Fruit fly (Drosophila melanogaster) whole organism, embryonic: ENCODE data around the gene Coa8.
A peak's percentile ranks its signal among the peaks of the same experiment; 100 is the strongest.

Source experiments
- Aef1 ChIP-seq: fragments of 200-800 bp; sonication (Bioruptor generic); IDR thresholded peaks from 3 replicates; pipeline ENCODE4 v1.3.6; 2022; ENCODE audit warnings: missing biosample characterization, missing genetic modification characterization
- BEAF-32 ChIP-seq: fragments of 200-800 bp; sonication (Bioruptor generic); optimal IDR thresholded peaks from 3 replicates; lab custom pipeline; 2017; ENCODE audit warnings: missing biosample characterization, missing genetic modification characterization, mild to moderate bottlenecking, moderate library complexity, missing genetic modification reagents
- CG1024 ChIP-seq: fragments of 200-800 bp; sonication (Bioruptor generic); IDR thresholded peaks from 2 replicates; pipeline ENCODE4 v1.3.6; 2022; ENCODE audit warnings: missing biosample characterization, missing genetic modification characterization
- CG10321 ChIP-seq: fragments of 200-800 bp; sonication (Bioruptor generic); IDR thresholded peaks from 2 replicates; pipeline ENCODE4 v1.3.6; 2022; ENCODE audit warnings: missing biosample characterization, missing genetic modification characterization
- CG10431 ChIP-seq: fragments of 200-800 bp; sonication (Bioruptor generic); optimal IDR thresholded peaks from 3 replicates; lab custom pipeline; 2018; ENCODE audit warnings: missing biosample characterization, mild to moderate bottlenecking, missing genetic modification characterization
- CG11695 ChIP-seq: fragments of 200-800 bp; sonication (Bioruptor generic); IDR thresholded peaks from 3 replicates; pipeline ENCODE4 v1.3.6; 2022; ENCODE audit warnings: missing biosample characterization, missing genetic modification characterization
- CG11696 ChIP-seq: fragments of 200-800 bp; sonication (Bioruptor generic); IDR thresholded peaks from 2 replicates; pipeline ENCODE4 v1.3.6; 2022; ENCODE audit warnings: missing biosample characterization, missing genetic modification characterization
- CG12391 ChIP-seq: fragments of 200-800 bp; sonication (Bioruptor generic); optimal IDR thresholded peaks from 3 replicates; lab custom pipeline; 2018; ENCODE audit warnings: missing biosample characterization, mild to moderate bottlenecking, missing genetic modification characterization, moderate library complexity
- CG15011 ChIP-seq: fragments of 200-800 bp; sonication (Bioruptor generic); optimal IDR thresholded peaks from 3 replicates; lab custom pipeline; 2018; ENCODE audit warnings: missing biosample characterization, mild to moderate bottlenecking, missing genetic modification characterization
- CG15601 ChIP-seq: fragments of 200-800 bp; sonication (Bioruptor generic); optimal IDR thresholded peaks from 3 replicates; lab custom pipeline; 2019; ENCODE audit warnings: missing biosample characterization, mild to moderate bottlenecking, missing genetic modification characterization, moderate library complexity
- CG1602 ChIP-seq: fragments of 200-800 bp; sonication (Bioruptor generic); optimal IDR thresholded peaks from 3 replicates; lab custom pipeline; 2016; ENCODE audit warnings: missing biosample characterization, missing genetic modification characterization
- CG1603 ChIP-seq: fragments of 200-800 bp; sonication (Bioruptor generic); optimal IDR thresholded peaks from 2 replicates; lab custom pipeline; 2019; ENCODE audit warnings: missing biosample characterization, mild to moderate bottlenecking, missing genetic modification characterization, moderate library complexity
- CG16815 ChIP-seq: fragments of 200-800 bp; sonication (Bioruptor generic); optimal IDR thresholded peaks from 3 replicates; lab custom pipeline; 2017; ENCODE audit warnings: missing biosample characterization, mild to moderate bottlenecking, missing genetic modification characterization
- CG17802 ChIP-seq: fragments of 200-800 bp; sonication (Bioruptor generic); optimal IDR thresholded peaks from 2 replicates; lab custom pipeline; 2018; ENCODE audit warnings: missing biosample characterization, mild to moderate bottlenecking, missing genetic modification characterization, moderate library complexity
- CG1832 ChIP-seq: fragments of 200-800 bp; sonication (Bioruptor generic); optimal IDR thresholded peaks from 2 replicates; lab custom pipeline; 2017; ENCODE audit warnings: missing biosample characterization, mild to moderate bottlenecking, missing genetic modification characterization, inconsistent platforms
- CG18476 ChIP-seq: fragments of 200-800 bp; sonication (Bioruptor generic); optimal IDR thresholded peaks from 2 replicates; lab custom pipeline; 2016; ENCODE audit warnings: missing biosample characterization, mild to moderate bottlenecking, missing genetic modification characterization
- CG7745 ChIP-seq: fragments of 200-800 bp; sonication (Bioruptor generic); optimal IDR thresholded peaks from 2 replicates; lab custom pipeline; 2018; ENCODE audit warnings: missing biosample characterization, mild to moderate bottlenecking, missing genetic modification characterization, moderate library complexity
- CG7786 ChIP-seq: fragments of 200-800 bp; sonication (Bioruptor generic); optimal IDR thresholded peaks from 2 replicates; lab custom pipeline; 2016; ENCODE audit warnings: missing biosample characterization, missing genetic modification characterization
- CG7928 ChIP-seq: fragments of 200-800 bp; sonication (Bioruptor generic); optimal IDR thresholded peaks from 2 replicates; lab custom pipeline; 2017; ENCODE audit warnings: missing biosample characterization, mild to moderate bottlenecking, missing genetic modification characterization
- Drgx ChIP-seq: fragments of 200-800 bp; sonication (Bioruptor generic); IDR thresholded peaks from 2 replicates; pipeline ENCODE4 v1.3.6; 2022; ENCODE audit warnings: missing biosample characterization, missing genetic modification characterization
- Fer2 ChIP-seq: fragments of 200-800 bp; sonication (Bioruptor generic); optimal IDR thresholded peaks from 2 replicates; lab custom pipeline; 2018; ENCODE audit warnings: missing biosample characterization, mild to moderate bottlenecking, missing genetic modification characterization, moderate library complexity
- HHEX ChIP-seq: fragments of 200-800 bp; sonication (Bioruptor generic); optimal IDR thresholded peaks from 3 replicates; lab custom pipeline; 2017; ENCODE audit warnings: missing biosample characterization, mild to moderate bottlenecking, missing genetic modification characterization, missing genetic modification reagents
- HLH54F ChIP-seq: fragments of 200-800 bp; sonication (Bioruptor generic); optimal IDR thresholded peaks from 3 replicates; lab custom pipeline; 2016; ENCODE audit warnings: missing biosample characterization, missing genetic modification characterization
- HmgD ChIP-seq: fragments of 200-800 bp; sonication (Bioruptor generic); optimal IDR thresholded peaks from 3 replicates; lab custom pipeline; 2016; ENCODE audit warnings: missing biosample characterization, missing genetic modification characterization
- Hr3 ChIP-seq: fragments of 200-800 bp; sonication (Bioruptor generic); optimal IDR thresholded peaks from 3 replicates; lab custom pipeline; 2016; ENCODE audit warnings: missing biosample characterization, missing genetic modification characterization
- Mrtf ChIP-seq: fragments of 200-800 bp; sonication (Bioruptor generic); IDR thresholded peaks from 3 replicates; pipeline ENCODE4 v1.3.6; 2022; ENCODE audit warnings: missing biosample characterization, missing genetic modification characterization
- NFAT ChIP-seq: fragments of 200-800 bp; sonication (Bioruptor generic); IDR thresholded peaks from 2 replicates; pipeline ENCODE4 v1.3.6; 2022; ENCODE audit warnings: missing biosample characterization, missing genetic modification characterization
- Oaz ChIP-seq: fragments of 200-800 bp; sonication (Bioruptor generic); IDR thresholded peaks from 2 replicates; pipeline ENCODE4 v1.3.6; 2022; ENCODE audit warnings: missing biosample characterization, missing genetic modification characterization
- Opbp ChIP-seq: fragments of 200-800 bp; sonication (Bioruptor generic); IDR thresholded peaks from 3 replicates; pipeline ENCODE4 v1.3.6; 2022; ENCODE audit warnings: missing biosample characterization, missing genetic modification characterization; ENCODE audit not compliant: partially characterized antibody
- Rfx ChIP-seq: fragments of 200-800 bp; sonication (Bioruptor generic); IDR thresholded peaks from 2 replicates; pipeline ENCODE4 v1.3.6; 2022; ENCODE audit warnings: missing biosample characterization, missing genetic modification characterization
- Xbp1 ChIP-seq: fragments of 200-800 bp; sonication (Bioruptor generic); optimal IDR thresholded peaks from 3 replicates; lab custom pipeline; 2016; ENCODE audit warnings: missing biosample characterization, mild to moderate bottlenecking, missing genetic modification characterization
- ab ChIP-seq: fragments of 200-800 bp; sonication (Bioruptor generic); optimal IDR thresholded peaks from 2 replicates; lab custom pipeline; 2016; ENCODE audit warnings: missing biosample characterization, missing genetic modification characterization
- abd-A ChIP-seq: fragments of 200-800 bp; sonication (Bioruptor generic); optimal IDR thresholded peaks from 3 replicates; lab custom pipeline; 2019; ENCODE audit warnings: missing biosample characterization, mild to moderate bottlenecking, missing genetic modification characterization, moderate library complexity
- ac ChIP-seq: fragments of 200-800 bp; sonication (Bioruptor generic); optimal IDR thresholded peaks from 3 replicates; lab custom pipeline; 2017; ENCODE audit warnings: missing biosample characterization, mild to moderate bottlenecking, missing genetic modification characterization
- ap ChIP-seq: fragments of 200-800 bp; sonication (Bioruptor generic); IDR thresholded peaks from 2 replicates; pipeline ENCODE4 v1.3.6; 2022; ENCODE audit warnings: missing biosample characterization, missing genetic modification characterization
- bab2 ChIP-seq: fragments of 200-800 bp; sonication (Bioruptor generic); optimal IDR thresholded peaks from 2 replicates; lab custom pipeline; 2016; ENCODE audit warnings: missing biosample characterization, missing genetic modification characterization
- br ChIP-seq: fragments of >200 bp; optimal IDR thresholded peaks from 2 replicates; lab custom pipeline; 2017
- ems ChIP-seq: fragments of 200-800 bp; sonication (Bioruptor generic); optimal IDR thresholded peaks from 3 replicates; lab custom pipeline; 2016; ENCODE audit warnings: missing biosample characterization, missing genetic modification characterization
- en ChIP-seq: fragments of 200-800 bp; sonication (Bioruptor generic); optimal IDR thresholded peaks from 2 replicates; lab custom pipeline; 2016; ENCODE audit warnings: missing biosample characterization, missing genetic modification characterization
- gsb ChIP-seq: fragments of 200-800 bp; sonication (Bioruptor generic); IDR thresholded peaks from 2 replicates; pipeline ENCODE4 v1.3.6; 2022; ENCODE audit warnings: missing biosample characterization, missing genetic modification characterization
- kah ChIP-seq: fragments of 200-800 bp; sonication (Bioruptor generic); optimal IDR thresholded peaks from 2 replicates; lab custom pipeline; 2018; ENCODE audit warnings: missing biosample characterization, mild to moderate bottlenecking, missing genetic modification characterization
- klu ChIP-seq: fragments of 200-800 bp; sonication (Bioruptor generic); IDR thresholded peaks from 2 replicates; pipeline ENCODE4 v1.3.6; 2022; ENCODE audit warnings: missing biosample characterization, missing genetic modification characterization
- peb ChIP-seq: fragments of 200-800 bp; sonication (Bioruptor generic); IDR thresholded peaks from 2 replicates; pipeline ENCODE4 v1.3.6; 2022; ENCODE audit warnings: missing biosample characterization, missing genetic modification characterization
- pho ChIP-seq: fragments of 200-800 bp; sonication (Bioruptor generic); optimal IDR thresholded peaks from 2 replicates; lab custom pipeline; 2016; ENCODE audit warnings: missing biosample characterization, missing genetic modification characterization
- run ChIP-seq: fragments of 200-800 bp; sonication (Bioruptor generic); optimal IDR thresholded peaks from 3 replicates; lab custom pipeline; 2018; ENCODE audit warnings: missing biosample characterization, mild to moderate bottlenecking, missing genetic modification characterization
- sc ChIP-seq, 3 experiments: fragments of >200 bp in 2 of 3; fragments of 200-800 bp in 1 of 3; sonication (Bioruptor generic) in 1 of 3; optimal IDR thresholded peaks; 2 replicates in 2 of 3; 3 replicates in 1 of 3; lab custom pipeline; 2017; ENCODE audit warnings: mild to moderate bottlenecking in 1 of 3, missing biosample characterization in 1 of 3, missing genetic modification characterization in 1 of 3, missing genetic modification reagents in 1 of 3
- sens ChIP-seq: fragments of 200-800 bp; sonication (Bioruptor generic); peaks from one replicate; lab custom pipeline; 2016; ENCODE audit warnings: missing biosample characterization, missing genetic modification characterization
- unc-4 ChIP-seq: fragments of 200-800 bp; sonication (Bioruptor generic); IDR thresholded peaks from 2 replicates; pipeline ENCODE4 v1.3.6; 2022; ENCODE audit warnings: missing biosample characterization, missing genetic modification characterization; ENCODE audit not compliant: partially characterized antibody
- vfl ChIP-seq: fragments of 200-800 bp; sonication (Bioruptor generic); optimal IDR thresholded peaks from 2 replicates; lab custom pipeline; 2016; ENCODE audit warnings: missing biosample characterization, missing genetic modification characterization
- yki ChIP-seq: fragments of >200 bp; optimal IDR thresholded peaks from 3 replicates; lab custom pipeline; 2018
- zf30C ChIP-seq: fragments of 200-800 bp; sonication (Bioruptor generic); optimal IDR thresholded peaks from 3 replicates; lab custom pipeline; 2018; ENCODE audit warnings: missing biosample characterization, mild to moderate bottlenecking, missing genetic modification characterization

Gene Coa8

DNA sequence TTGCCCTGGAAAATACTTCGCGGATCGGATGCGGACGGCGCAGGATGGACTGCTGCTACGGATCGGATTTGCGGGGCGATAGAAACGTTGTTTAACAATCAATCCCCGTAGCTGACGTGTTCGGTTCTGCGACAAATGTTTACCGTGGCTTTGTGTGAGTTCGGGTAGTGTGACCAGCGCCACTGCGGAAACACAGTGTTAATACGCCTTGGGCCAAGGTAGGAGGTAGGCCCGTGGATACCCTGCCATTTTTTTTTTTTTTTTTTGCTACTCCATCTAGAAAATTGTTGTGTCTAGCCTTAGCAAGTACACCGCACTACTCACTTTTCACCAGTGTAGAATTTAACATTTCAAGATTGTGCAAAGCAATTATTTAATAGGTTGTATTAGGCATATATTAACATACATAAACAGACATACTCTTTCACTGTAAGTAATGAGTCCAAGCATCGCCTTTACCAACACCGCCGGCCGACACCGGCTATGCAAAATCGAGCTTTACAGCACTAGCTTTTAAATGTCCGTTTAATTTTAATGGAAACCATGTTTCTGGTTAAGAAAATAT lies 18.4 kb upstream of the Coa8 start, which contains the start of gene deltaCOP (continued):
- TF ChIP-seq CG16815 (GFP tag; lab: Kevin White, UChicago) = peak; percentile 75
- TF ChIP-seq ac = no peak
- TF ChIP-seq en (GFP tag; lab: Kevin White, UChicago) = peak; percentile 69
- TF ChIP-seq CG1832 (GFP tag; lab: Kevin White, UChicago) = no peak
- TF ChIP-seq pho = peak; percentile 94
- peak; percentile 89 for TF ChIP-seq Rfx (GFP tag; lab: Robert Waterston, UW)
- TF ChIP-seq CG7928 (GFP tag; lab: Kevin White, UChicago) = peak; percentile 56
- TF ChIP-seq CG1603 = no peak
- no peak for TF ChIP-seq abd-A (tag; lab: Kevin White, UChicago)
- peak; percentile 88 for TF ChIP-seq ems (GFP tag; lab: Kevin White, UChicago)
- TF ChIP-seq Xbp1 (GFP tag; lab: Kevin White, UChicago) = peak; percentile 93
- peak; percentile 61 for TF ChIP-seq gsb (GFP tag; lab: Robert Waterston, UW)
- no peak for TF ChIP-seq CG17802 (tag; lab: Kevin White, UChicago)
- TF ChIP-seq CG7745 (tag; lab: Kevin White, UChicago) = no peak
- TF ChIP-seq NFAT (GFP tag; lab: Robert Waterston, UW) = peak; percentile 63
- peak; percentile 91 for TF ChIP-seq bab2 (GFP tag; lab: Kevin White, UChicago)
- peak; percentile 93 for TF ChIP-seq CG7786 (GFP tag; lab: Kevin White, UChicago)
- peak; percentile 62 for TF ChIP-seq Oaz (GFP tag; lab: Robert Waterston, UW)
- TF ChIP-seq HHEX (GFP tag; lab: Kevin White, UChicago) = peak; percentile 74
- peak; percentile 52; the same call in 1 of the 2 replicates for TF ChIP-seq CG1024 (GFP tag; lab: Robert Waterston, UW)
- TF ChIP-seq Fer2 = peak; percentile 56
- TF ChIP-seq CG12391 (tag; lab: Kevin White, UChicago) = peak; percentile 78
- TF ChIP-seq CG1602 (GFP tag; lab: Kevin White, UChicago) = peak; percentile 84
- TF ChIP-seq kah (GFP tag; lab: Kevin White, UChicago) = peak; percentile 26
- peak; percentile 30 for TF ChIP-seq run (tag; lab: Kevin White, UChicago)
- peak; percentile 92 for TF ChIP-seq HmgD (GFP tag; lab: Kevin White, UChicago)
- peak; percentile 75 for TF ChIP-seq CG11695 (GFP tag; lab: Robert Waterston, UW)
- TF ChIP-seq br (lab: Kevin White, UChicago) = no peak
- TF ChIP-seq CG15601 = peak; percentile 41
- peak; percentile 84 for TF ChIP-seq Aef1 (GFP tag; lab: Robert Waterston, UW)
- TF ChIP-seq ab = no peak
- TF ChIP-seq Hr3 (GFP tag; lab: Kevin White, UChicago) = peak; percentile 91
- TF ChIP-seq Mrtf = peak; percentile 69; the same call in 2 of the 3 replicates
- TF ChIP-seq BEAF-32 = peak; percentile 32
- TF ChIP-seq vfl = peak; percentile 78
- peak; percentile 85 for TF ChIP-seq klu (GFP tag; lab: Robert Waterston, UW)
- TF ChIP-seq sens (GFP tag; lab: Kevin White, UChicago) = peak; percentile 98
- peak; percentile 77 for TF ChIP-seq Drgx (GFP tag; lab: Robert Waterston, UW)
- no peak for TF ChIP-seq yki
- no peak for TF ChIP-seq CG10321
- TF ChIP-seq CG10431 (GFP tag; lab: Kevin White, UChicago) = no peak
- peak; percentile 57; the same call in 1 of the 2 replicates for TF ChIP-seq ap
- TF ChIP-seq CG18476 = peak; percentile 78
- no peak for TF ChIP-seq unc-4 (GFP tag; lab: Robert Waterston, UW)
- TF ChIP-seq sc (optimal IDR thresholded peaks at IDR 0.05; lab: Kevin White, UChicago) = no peak
- no peak for TF ChIP-seq sc (GFP tag; optimal IDR thresholded peaks at IDR 0.05; lab: Kevin White, UChicago)
- TF ChIP-seq CG11696 (GFP tag; lab: Robert Waterston, UW) = 0 out of 2 replicates have a peak, but pooled peaks have one; percentile 42
- no peak for TF ChIP-seq zf30C (GFP tag; lab: Kevin White, UChicago)
- TF ChIP-seq CG15011 (GFP tag; lab: Kevin White, UChicago) = no peak
- TF ChIP-seq peb (GFP tag; lab: Robert Waterston, UW) = peak; percentile 26; the same call in 1 of the 2 replicates
- TF ChIP-seq HLH54F (GFP tag; lab: Kevin White, UChicago) = peak; percentile 95
- TF ChIP-seq Opbp (GFP tag; lab: Robert Waterston, UW) = 0 out of 3 replicates have a peak, but pooled peaks have one; percentile 36
